Fruit fly (Drosophila melanogaster) whole organism, pupa: ENCODE data around the gene CG1265.

Experiments used
- CG10348 ChIP-seq: fragments of 200-800 bp; sonication (Bioruptor generic); IDR thresholded peaks from 2 replicates; pipeline ENCODE4 v1.3.6; 2022; ENCODE audit warnings: missing biosample characterization, missing genetic modification characterization
- CG12605 ChIP-seq: fragments of 200-800 bp; sonication (Bioruptor generic); IDR thresholded peaks from 2 replicates; pipeline ENCODE4 v1.3.6; 2022; ENCODE audit warnings: missing biosample characterization, missing genetic modification characterization
- CG8301 ChIP-seq: fragments of 200-800 bp; sonication (Bioruptor generic); optimal IDR thresholded peaks from 2 replicates; lab custom pipeline; 2018; ENCODE audit warnings: missing biosample characterization, mild to moderate bottlenecking, missing genetic modification characterization
- CG9948 ChIP-seq: fragments of 200-800 bp; sonication (Bioruptor generic); optimal IDR thresholded peaks from 2 replicates; lab custom pipeline; 2018; ENCODE audit warnings: missing biosample characterization, mild to moderate bottlenecking, missing genetic modification characterization, moderate library complexity
- EcR ChIP-seq: fragments of 200-800 bp; sonication (Bioruptor generic); optimal IDR thresholded peaks from 3 replicates; lab custom pipeline; 2019; ENCODE audit warnings: missing biosample characterization, missing genetic modification characterization, mild to moderate bottlenecking, moderate library complexity, missing genetic modification reagents
- Ets98B ChIP-seq: fragments of 200-800 bp; sonication (Bioruptor generic); IDR thresholded peaks from 2 replicates; pipeline ENCODE4 v1.3.6; 2022; ENCODE audit warnings: missing biosample characterization, missing genetic modification characterization
- Pif1B ChIP-seq: fragments of 200-800 bp; sonication (Bioruptor generic); optimal IDR thresholded peaks from 3 replicates; lab custom pipeline; 2016; ENCODE audit warnings: missing biosample characterization, missing genetic modification characterization
- Snoo ChIP-seq: fragments of 200-800 bp; sonication (Bioruptor generic); optimal IDR thresholded peaks from 3 replicates; lab custom pipeline; 2017; ENCODE audit warnings: missing biosample characterization, mild to moderate bottlenecking, missing genetic modification characterization, inconsistent platforms
- fd96Ca ChIP-seq: fragments of 200-800 bp; sonication (Bioruptor generic); IDR thresholded peaks from 3 replicates; pipeline ENCODE4 v1.3.6; 2022; ENCODE audit warnings: missing biosample characterization, missing genetic modification characterization
- rn ChIP-seq: fragments of 200-800 bp; sonication (Bioruptor generic); IDR thresholded peaks from 2 replicates; pipeline ENCODE4 v1.3.6; 2022; ENCODE audit warnings: missing biosample characterization, missing genetic modification characterization

DNA sequence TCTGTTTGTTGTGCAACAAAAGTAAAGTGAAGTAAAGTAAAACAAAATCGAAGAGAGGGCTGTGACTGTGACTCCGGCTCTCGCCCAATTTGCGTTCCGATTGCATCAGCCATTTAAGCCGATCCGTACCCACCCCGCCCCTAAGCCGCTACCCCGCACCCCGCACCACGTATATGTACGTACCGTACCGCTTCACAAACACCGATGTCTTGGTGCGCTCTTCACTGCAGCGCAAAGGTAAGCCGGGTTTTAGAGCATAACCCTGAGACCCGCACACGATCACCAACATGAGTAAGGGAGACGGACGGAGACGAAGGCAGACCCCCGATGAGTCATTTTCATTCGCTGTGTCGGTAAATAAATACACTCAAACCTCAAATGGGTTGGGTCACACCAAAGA lies 22.3 kb upstream of the CG1265 start:
- TF ChIP-seq CG10348 (GFP tag; lab: Robert Waterston, UW) = no peak
- no peak for TF ChIP-seq Snoo (tag; lab: Kevin White, UChicago)
- no peak for TF ChIP-seq Pif1B (GFP tag; lab: Kevin White, UChicago)
- no peak for TF ChIP-seq rn (GFP tag; lab: Robert Waterston, UW)
- no peak for TF ChIP-seq EcR (GFP tag; lab: Kevin White, UChicago)
- TF ChIP-seq CG8301 (tag; lab: Kevin White, UChicago) = no peak
- no peak for TF ChIP-seq Ets98B (GFP tag; lab: Robert Waterston, UW)
- no peak for TF ChIP-seq fd96Ca
- no peak for TF ChIP-seq CG9948 (tag; lab: Kevin White, UChicago)
- no peak for TF ChIP-seq CG12605 (GFP tag; lab: Robert Waterston, UW)
